2 fruit fly cellular contexts compared by ENCODE assay signal in genomic region chr4:497724-498123, dm6.
A peak's percentile ranks its signal among the peaks of the same experiment; 100 is the strongest.
TF ChIP-seq lines count a peak whose summit lies in the region.

No protein-coding gene starts in this region.

TF ChIP-seq in whole organism, embryonic, 481 proteins besides CTCF, POLR2A, EP300 and RAD21 (continued from another document and continues in another):
- TF ChIP-seq inv (GFP tag; IDR thresholded peaks at IDR 0.05; lab: Robert Waterston, UW; ENCODE audit: partially characterized antibody) (no peak), bab2 (GFP tag; optimal IDR thresholded peaks at IDR 0.05; lab: Kevin White, UChicago) (peak; percentile 92), bbx (GFP tag; IDR thresholded peaks at IDR 0.05; lab: Robert Waterston, UW; ENCODE audit: partially characterized antibody) (no peak), br (optimal IDR thresholded peaks at IDR 0.05; lab: Kevin White, UChicago) (no peak), Nf-YA (GFP tag; IDR thresholded peaks at IDR 0.05; lab: Robert Waterston, UW) (peak; percentile 93), Hand (GFP tag; optimal IDR thresholded peaks at IDR 0.05; lab: Kevin White, UChicago) (peak; percentile 48), CG31224 (GFP tag; IDR thresholded peaks at IDR 0.05; lab: Robert Waterston, UW) (no peak; the same call in 1 of the 2 replicates), usp (GFP tag; optimal IDR thresholded peaks at IDR 0.05; lab: Kevin White, UChicago) (no peak), emc (GFP tag; optimal IDR thresholded peaks at IDR 0.05; lab: Kevin White, UChicago) (peak; percentile 31), lmd (GFP tag; IDR thresholded peaks at IDR 0.05; lab: Robert Waterston, UW) (no peak), pzg (GFP tag; optimal IDR thresholded peaks at IDR 0.05; lab: Kevin White, UChicago) (no peak), bcd (GFP tag; optimal IDR thresholded peaks at IDR 0.05; lab: Kevin White, UChicago) (peak; percentile 82), CG13296 (GFP tag; optimal IDR thresholded peaks at IDR 0.05; lab: Kevin White, UChicago) (peak; percentile 91), CG31441 (GFP tag; IDR thresholded peaks at IDR 0.05; lab: Robert Waterston, UW) (peak; percentile 92), gsb (GFP tag; IDR thresholded peaks at IDR 0.05; lab: Robert Waterston, UW) (peak; percentile 76), tgo (GFP tag; IDR thresholded peaks at IDR 0.05; lab: Robert Waterston, UW) (peak; percentile 66; the same call in 2 of the 3 replicates), gem (tag; optimal IDR thresholded peaks at IDR 0.05; lab: Kevin White, UChicago) (peak; percentile 91), Meics (GFP tag; optimal IDR thresholded peaks at IDR 0.05; lab: Kevin White, UChicago) (peak; percentile 87), zfh1 (GFP tag; IDR thresholded peaks at IDR 0.05; lab: Robert Waterston, UW) (peak; percentile 92), Ets65A (GFP tag; lab: Kevin White, UChicago) (peak; percentile 14), Lpt (GFP tag; optimal IDR thresholded peaks at IDR 0.05; lab: Kevin White, UChicago) (no peak), CG10274 (GFP tag; optimal IDR thresholded peaks at IDR 0.05; lab: Kevin White, UChicago) (peak; percentile 82), nom (GFP tag; optimal IDR thresholded peaks at IDR 0.05; lab: Kevin White, UChicago) (no peak), CG10979 (tag; optimal IDR thresholded peaks at IDR 0.05; lab: Kevin White, UChicago) (peak; percentile 81), CG1233 (GFP tag; optimal IDR thresholded peaks at IDR 0.05; lab: Kevin White, UChicago) (peak; percentile 98), NC2α (GFP tag; optimal IDR thresholded peaks at IDR 0.05; lab: Kevin White, UChicago) (peak; percentile 93), CG10147 (GFP tag; optimal IDR thresholded peaks at IDR 0.05; lab: Kevin White, UChicago) (peak; percentile 78), CG10462 (GFP tag; optimal IDR thresholded peaks at IDR 0.05; lab: Kevin White, UChicago) (peak; percentile 90), pros (GFP tag; optimal IDR thresholded peaks at IDR 0.05; lab: Kevin White, UChicago) (peak; percentile 69), CG3065 (GFP tag; optimal IDR thresholded peaks at IDR 0.05; lab: Kevin White, UChicago) (peak; percentile 83), chn (GFP tag; optimal IDR thresholded peaks at IDR 0.05; lab: Kevin White, UChicago) (peak; percentile 67), nerfin-2 (GFP tag; IDR thresholded peaks at IDR 0.05; lab: Robert Waterston, UW; ENCODE audit: partially characterized antibody) (no peak), CG7839 (tag; optimal IDR thresholded peaks at IDR 0.05; lab: Kevin White, UChicago) (peak; percentile 78), Tbp (GFP tag; optimal IDR thresholded peaks at IDR 0.05; lab: Kevin White, UChicago) (no peak), Atf-2 (GFP tag; optimal IDR thresholded peaks at IDR 0.05; lab: Kevin White, UChicago) (peak; percentile 87), tup (GFP tag; optimal IDR thresholded peaks at IDR 0.05; lab: Kevin White, UChicago) (peak; percentile 89), Oli (tag; optimal IDR thresholded peaks at IDR 0.05; lab: Kevin White, UChicago) (peak; percentile 69), CG11504 (tag; optimal IDR thresholded peaks at IDR 0.05; lab: Kevin White, UChicago) (peak; percentile 79), Blimp-1 (GFP tag; optimal IDR thresholded peaks at IDR 0.05; lab: Kevin White, UChicago) (peak; percentile 92), CG5245 (GFP tag; optimal IDR thresholded peaks at IDR 0.05; lab: Kevin White, UChicago) (peak; percentile 79), Hey (tag; optimal IDR thresholded peaks at IDR 0.05; lab: Kevin White, UChicago) (peak; percentile 90), Dip2 (GFP tag; IDR thresholded peaks at IDR 0.05; lab: Robert Waterston, UW) (no peak), Ssrp (tag; optimal IDR thresholded peaks at IDR 0.05; lab: Kevin White, UChicago) (peak; percentile 25), CG7372 (GFP tag; IDR thresholded peaks at IDR 0.05; lab: Robert Waterston, UW) (no peak; the same call in 1 of the 2 replicates), CG17385 (GFP tag; optimal IDR thresholded peaks at IDR 0.05; lab: Kevin White, UChicago) (peak; percentile 82), gro (GFP tag; optimal IDR thresholded peaks at IDR 0.05; lab: Kevin White, UChicago) (peak; percentile 76), CG10565 (GFP tag; optimal IDR thresholded peaks at IDR 0.05; lab: Kevin White, UChicago) (peak; percentile 71), ase (GFP tag; IDR thresholded peaks at IDR 0.05; lab: Robert Waterston, UW) (peak; percentile 70; the same call in 1 of the 3 replicates), Nf-YB (GFP tag; optimal IDR thresholded peaks at IDR 0.05; lab: Kevin White, UChicago) (peak; percentile 86), CG13624 (GFP tag; optimal IDR thresholded peaks at IDR 0.05; lab: Kevin White, UChicago) (peak; percentile 72), HLHmδ (GFP tag; optimal IDR thresholded peaks at IDR 0.05; lab: Kevin White, UChicago) (peak; percentile 99), Xrp1 (GFP tag; IDR thresholded peaks at IDR 0.05; lab: Robert Waterston, UW) (peak; percentile 96), Ravus (GFP tag; IDR thresholded peaks at IDR 0.05; lab: Robert Waterston, UW) (no peak; the same call in 1 of the 2 replicates), cas (GFP tag; IDR thresholded peaks at IDR 0.05; lab: Robert Waterston, UW) (peak; percentile 32; the same call in 1 of the 2 replicates), kay (GFP tag; optimal IDR thresholded peaks at IDR 0.05; lab: Kevin White, UChicago) (peak; percentile 82), sug (tag; optimal IDR thresholded peaks at IDR 0.05; lab: Kevin White, UChicago) (peak; percentile 70), CG3726 (GFP tag; IDR thresholded peaks at IDR 0.05; lab: Robert Waterston, UW) (no peak; the same call in 2 of the 3 replicates), Stat92E (GFP tag; optimal IDR thresholded peaks at IDR 0.05; lab: Kevin White, UChicago) (peak in 1 of 3 experiments; percentile 78), CG4328 (GFP tag; optimal IDR thresholded peaks at IDR 0.05; lab: Kevin White, UChicago) (peak; percentile 96), Fer2 (tag; optimal IDR thresholded peaks at IDR 0.05; lab: Kevin White, UChicago) (peak; percentile 87), CG14441 (GFP tag; IDR thresholded peaks at IDR 0.05; lab: Robert Waterston, UW) (peak; percentile 68; the same call in 1 of the 2 replicates), CG7357 (GFP tag; IDR thresholded peaks at IDR 0.05; lab: Robert Waterston, UW) (peak; percentile 43; the same call in 1 of the 3 replicates), CG12769 (tag; optimal IDR thresholded peaks at IDR 0.05; lab: Kevin White, UChicago) (peak; percentile 86), CG12104 (GFP tag; optimal IDR thresholded peaks at IDR 0.05; lab: Kevin White, UChicago) (peak; percentile 94), CG34376 (GFP tag; optimal IDR thresholded peaks at IDR 0.05; lab: Kevin White, UChicago) (peak; percentile 78)

TF ChIP-seq in whole organism, prepupa, 60 proteins besides CTCF, POLR2A, EP300 and RAD21 (continued from another document):
- no peak for TF ChIP-seq CG11294 (GFP tag; IDR thresholded peaks at IDR 0.05; lab: Robert Waterston, UW)
- TF ChIP-seq CG6163 (GFP tag; IDR thresholded peaks at IDR 0.05; lab: Robert Waterston, UW) = no peak
- TF ChIP-seq CG11902 (GFP tag; optimal IDR thresholded peaks at IDR 0.05; lab: Kevin White, UChicago) = no peak
- no peak for TF ChIP-seq CG4318 (GFP tag; optimal IDR thresholded peaks at IDR 0.05; lab: Kevin White, UChicago)
- TF ChIP-seq Eip75B (GFP tag; optimal IDR thresholded peaks at IDR 0.05; lab: Kevin White, UChicago) = no peak
- TF ChIP-seq Sox102F (GFP tag; optimal IDR thresholded peaks at IDR 0.05; lab: Kevin White, UChicago) = peak; percentile 39
- TF ChIP-seq achi (GFP tag; optimal IDR thresholded peaks at IDR 0.05; lab: Kevin White, UChicago) = no peak
- no peak for TF ChIP-seq Eip93F (GFP tag; optimal IDR thresholded peaks at IDR 0.05; lab: Kevin White, UChicago)
- TF ChIP-seq Smox (GFP tag; optimal IDR thresholded peaks at IDR 0.05; lab: Kevin White, UChicago) = peak; percentile 13
- no peak for TF ChIP-seq Sox15 (GFP tag; optimal IDR thresholded peaks at IDR 0.05; lab: Kevin White, UChicago)
- no peak for TF ChIP-seq Ets21C (GFP tag; optimal IDR thresholded peaks at IDR 0.05; lab: Kevin White, UChicago)
- no peak for TF ChIP-seq CG6276 (GFP tag; optimal IDR thresholded peaks at IDR 0.05; lab: Kevin White, UChicago)
- TF ChIP-seq ss (GFP tag; optimal IDR thresholded peaks at IDR 0.05; lab: Kevin White, UChicago) = no peak
TF ChIP-seq in whole organism, prepupa: peak in this region for 7.
